Fruit fly (Drosophila melanogaster) whole organism, embryonic: ENCODE measurements around the gene CG31275.

Source experiments
- Ada2b ChIP-seq: fragments of 200-800 bp; sonication (Bioruptor generic); IDR thresholded peaks from 2 replicates; pipeline ENCODE4 v1.3.6; 2022; ENCODE audit warnings: missing biosample characterization, missing genetic modification characterization
- Atf-2 ChIP-seq: fragments of 200-800 bp; sonication (Bioruptor generic); optimal IDR thresholded peaks from 2 replicates; lab custom pipeline; 2016; ENCODE audit warnings: missing biosample characterization, missing genetic modification characterization
- Awh ChIP-seq: fragments of 200-800 bp; sonication (Bioruptor generic); IDR thresholded peaks from 2 replicates; pipeline ENCODE4, ENCODE4 v1.3.6; 2022; ENCODE audit warnings: missing biosample characterization, missing genetic modification characterization
- Bteb2 ChIP-seq: fragments of 200-800 bp; sonication (Bioruptor generic); optimal IDR thresholded peaks from 2 replicates; lab custom pipeline; 2016; ENCODE audit warnings: missing biosample characterization, missing genetic modification characterization
- CG10979 ChIP-seq: fragments of 200-800 bp; sonication (Bioruptor generic); optimal IDR thresholded peaks from 2 replicates; lab custom pipeline; 2018; ENCODE audit warnings: missing biosample characterization, mild to moderate bottlenecking, missing genetic modification characterization, moderate library complexity
- CG11723 ChIP-seq: fragments of 200-800 bp; sonication (Bioruptor generic); optimal IDR thresholded peaks from 2 replicates; lab custom pipeline; 2017; ENCODE audit warnings: missing biosample characterization, mild to moderate bottlenecking, missing genetic modification characterization
- CG12236 ChIP-seq: fragments of 200-800 bp; sonication (Bioruptor generic); optimal IDR thresholded peaks from 2 replicates; lab custom pipeline; 2016; ENCODE audit warnings: missing biosample characterization, missing genetic modification characterization
- CG12299 ChIP-seq: fragments of 200-800 bp; sonication (Bioruptor generic); optimal IDR thresholded peaks from 2 replicates; lab custom pipeline; 2018; ENCODE audit warnings: missing biosample characterization, mild to moderate bottlenecking, missing genetic modification characterization
- CG12942 ChIP-seq: fragments of 200-800 bp; sonication (Bioruptor generic); optimal IDR thresholded peaks from 3 replicates; lab custom pipeline; 2016; ENCODE audit warnings: missing biosample characterization, missing genetic modification characterization
- CG13624 ChIP-seq: fragments of 200-800 bp; sonication (Bioruptor generic); optimal IDR thresholded peaks from 2 replicates; lab custom pipeline; 2016; ENCODE audit warnings: missing biosample characterization, missing genetic modification characterization
- CG1602 ChIP-seq: fragments of 200-800 bp; sonication (Bioruptor generic); optimal IDR thresholded peaks from 3 replicates; lab custom pipeline; 2016; ENCODE audit warnings: missing biosample characterization, missing genetic modification characterization
- CG2712 ChIP-seq: fragments of 200-800 bp; optimal IDR thresholded peaks from 3 replicates; lab custom pipeline; 2019; ENCODE audit warnings: missing biosample characterization, mild to moderate bottlenecking, missing genetic modification characterization, moderate library complexity
- CG30020 ChIP-seq: fragments of 200-800 bp; optimal IDR thresholded peaks from 2 replicates; lab custom pipeline; 2019; ENCODE audit warnings: missing biosample characterization, mild to moderate bottlenecking, missing genetic modification characterization, moderate library complexity
- CG31224 ChIP-seq: fragments of 200-800 bp; sonication (Bioruptor generic); IDR thresholded peaks from 2 replicates; pipeline ENCODE4 v1.3.6; 2022; ENCODE audit warnings: missing biosample characterization, missing genetic modification characterization
- CG4328 ChIP-seq: fragments of 200-800 bp; sonication (Bioruptor generic); optimal IDR thresholded peaks from 3 replicates; lab custom pipeline; 2017; ENCODE audit warnings: missing biosample characterization, missing genetic modification reagents, missing genetic modification characterization
- CG4617 ChIP-seq: fragments of 200-800 bp; sonication (Bioruptor generic); optimal IDR thresholded peaks from 3 replicates; lab custom pipeline; 2016; ENCODE audit warnings: missing biosample characterization, missing genetic modification characterization, borderline replicate concordance
- CG6254 ChIP-seq: fragments of 200-800 bp; sonication (Bioruptor generic); optimal IDR thresholded peaks from 3 replicates; lab custom pipeline; 2017; ENCODE audit warnings: mild to moderate bottlenecking, missing biosample characterization, missing genetic modification reagents, missing genetic modification characterization
- CG7271 ChIP-seq: fragments of 200-800 bp; sonication (Bioruptor generic); optimal IDR thresholded peaks from 2 replicates; lab custom pipeline; 2018; ENCODE audit warnings: missing biosample characterization, mild to moderate bottlenecking, missing genetic modification characterization, moderate library complexity
- CG8924 ChIP-seq: fragments of 200-800 bp; optimal IDR thresholded peaks from 3 replicates; lab custom pipeline; 2019; ENCODE audit warnings: missing biosample characterization, mild to moderate bottlenecking, missing genetic modification characterization, moderate library complexity
- Doc2 ChIP-seq: fragments of 200-800 bp; sonication (Bioruptor generic); IDR thresholded peaks from 2 replicates; pipeline ENCODE4 v1.3.6; 2022; ENCODE audit warnings: missing biosample characterization, missing genetic modification characterization
- Eip74EF ChIP-seq, 2 experiments: fragments of 200-800 bp in 1 of 2; fragments of >200 bp in 1 of 2; sonication (Bioruptor generic) in 1 of 2; optimal IDR thresholded peaks; 2 replicates each; lab custom pipeline; 2017 to 2019; ENCODE audit warnings: missing biosample characterization in 2 of 2, missing genetic modification characterization in 2 of 2, mild to moderate bottlenecking in 1 of 2, moderate library complexity in 1 of 2
- Ets65A ChIP-seq: fragments of 200-800 bp; sonication (Bioruptor generic); peaks from one replicate; lab custom pipeline; 2016; ENCODE audit warnings: missing biosample characterization, missing genetic modification characterization
- Fer3 ChIP-seq: fragments of 200-800 bp; sonication (Bioruptor generic); optimal IDR thresholded peaks from 2 replicates; lab custom pipeline; 2018; ENCODE audit warnings: missing biosample characterization, mild to moderate bottlenecking, missing genetic modification characterization, moderate library complexity
- H15 ChIP-seq: fragments of 200-800 bp; sonication (Bioruptor generic); IDR thresholded peaks from 3 replicates; pipeline ENCODE4 v1.3.6; 2022; ENCODE audit warnings: missing biosample characterization, missing genetic modification characterization
- Hey ChIP-seq: fragments of 200-800 bp; sonication (Bioruptor generic); optimal IDR thresholded peaks from 3 replicates; lab custom pipeline; 2018; ENCODE audit warnings: missing biosample characterization, mild to moderate bottlenecking, missing genetic modification characterization
- HmgZ ChIP-seq: fragments of 200-800 bp; sonication (Bioruptor generic); optimal IDR thresholded peaks from 2 replicates; lab custom pipeline; 2018; ENCODE audit warnings: missing biosample characterization, mild to moderate bottlenecking, missing genetic modification characterization
- NK7.1 ChIP-seq: fragments of 200-800 bp; sonication (Bioruptor generic); optimal IDR thresholded peaks from 3 replicates; lab custom pipeline; 2016; ENCODE audit warnings: missing biosample characterization, missing genetic modification characterization
- TFAM ChIP-seq: fragments of 200-800 bp; sonication (Bioruptor generic); optimal IDR thresholded peaks from 2 replicates; lab custom pipeline; 2017; ENCODE audit warnings: missing biosample characterization, missing genetic modification characterization, inconsistent platforms
- Tbp ChIP-seq: fragments of >200 bp; optimal IDR thresholded peaks from 2 replicates; lab custom pipeline; 2018; ENCODE audit warnings: missing biosample characterization, missing genetic modification characterization
- croc ChIP-seq: fragments of 200-800 bp; sonication (Bioruptor generic); conservative IDR thresholded peaks from 3 replicates; pipeline ENCODE4 v1.3.6; 2022; ENCODE audit warnings: missing biosample characterization, missing genetic modification characterization
- crp ChIP-seq, 2 experiments: fragments of 200-800 bp; sonication (Bioruptor generic); optimal IDR thresholded peaks; 2 replicates in 1 of 2; 3 replicates in 1 of 2; lab custom pipeline; 2017; ENCODE audit warnings: missing biosample characterization in 2 of 2, missing genetic modification characterization in 2 of 2, mild to moderate bottlenecking in 1 of 2, moderate library complexity in 1 of 2
- dan ChIP-seq: fragments of 200-800 bp; sonication (Bioruptor generic); IDR thresholded peaks from 2 replicates; pipeline ENCODE4 v1.3.6; 2022; ENCODE audit warnings: missing biosample characterization, missing genetic modification characterization
- dpn ChIP-seq, 2 experiments: fragments of 200-800 bp; sonication (Bioruptor generic); optimal IDR thresholded peaks; 3 replicates each; lab custom pipeline; 2016; ENCODE audit warnings: missing biosample characterization in 2 of 2, missing genetic modification characterization in 2 of 2
- fd96Cb ChIP-seq: fragments of 200-800 bp; sonication (Bioruptor generic); optimal IDR thresholded peaks from 2 replicates; lab custom pipeline; 2018; ENCODE audit warnings: missing biosample characterization, mild to moderate bottlenecking, missing genetic modification characterization, moderate library complexity
- gem ChIP-seq: fragments of 200-800 bp; sonication (Bioruptor generic); optimal IDR thresholded peaks from 2 replicates; lab custom pipeline; 2019; ENCODE audit warnings: missing biosample characterization, mild to moderate bottlenecking, missing genetic modification characterization, moderate library complexity
- gro ChIP-seq: fragments of 200-800 bp; sonication (Bioruptor generic); optimal IDR thresholded peaks from 2 replicates; lab custom pipeline; 2016; ENCODE audit warnings: missing biosample characterization, missing genetic modification characterization
- hkb ChIP-seq, 2 experiments: fragments of 200-800 bp in 1 of 2; fragments of >200 bp in 1 of 2; sonication (Bioruptor generic) in 1 of 2; IDR thresholded peaks in 1 of 2; optimal IDR thresholded peaks in 1 of 2; 2 replicates each; pipeline versions ENCODE4 v1.3.6 to Lab custom; 2017 to 2022; ENCODE audit warnings: missing biosample characterization in 1 of 2, missing genetic modification characterization in 1 of 2
- jing ChIP-seq: fragments of 200-800 bp; sonication (Bioruptor generic); optimal IDR thresholded peaks from 2 replicates; lab custom pipeline; 2018; ENCODE audit warnings: missing biosample characterization, mild to moderate bottlenecking, missing genetic modification characterization
- lilli ChIP-seq: fragments of 200-800 bp; sonication (Bioruptor generic); optimal IDR thresholded peaks from 3 replicates; lab custom pipeline; 2016; ENCODE audit warnings: missing biosample characterization, missing genetic modification characterization
- nerfin-1 ChIP-seq: fragments of 200-800 bp; sonication (Bioruptor generic); optimal IDR thresholded peaks from 3 replicates; lab custom pipeline; 2019; ENCODE audit warnings: missing biosample characterization, mild to moderate bottlenecking, missing genetic modification characterization, moderate library complexity
- sc ChIP-seq, 3 experiments: fragments of >200 bp in 2 of 3; fragments of 200-800 bp in 1 of 3; sonication (Bioruptor generic) in 1 of 3; optimal IDR thresholded peaks; 2 replicates in 2 of 3; 3 replicates in 1 of 3; lab custom pipeline; 2017; ENCODE audit warnings: mild to moderate bottlenecking in 1 of 3, missing biosample characterization in 1 of 3, missing genetic modification characterization in 1 of 3, missing genetic modification reagents in 1 of 3
- scrt ChIP-seq: fragments of 200-800 bp; sonication (Bioruptor generic); optimal IDR thresholded peaks from 2 replicates; lab custom pipeline; 2018; ENCODE audit warnings: missing biosample characterization, mild to moderate bottlenecking, missing genetic modification characterization, moderate library complexity
- sens ChIP-seq: fragments of 200-800 bp; sonication (Bioruptor generic); peaks from one replicate; lab custom pipeline; 2016; ENCODE audit warnings: missing biosample characterization, missing genetic modification characterization
- shn ChIP-seq: fragments of 200-800 bp; sonication (Bioruptor generic); optimal IDR thresholded peaks from 3 replicates; lab custom pipeline; 2016; ENCODE audit warnings: missing biosample characterization, missing genetic modification characterization
- sna ChIP-seq: fragments of 200-800 bp; sonication (Bioruptor generic); IDR thresholded peaks from 2 replicates; pipeline ENCODE4 v1.3.6; 2022; ENCODE audit warnings: missing biosample characterization, missing genetic modification characterization; ENCODE audit not compliant: partially characterized antibody
- trem ChIP-seq: fragments of 200-800 bp; optimal IDR thresholded peaks from 3 replicates; lab custom pipeline; 2019; ENCODE audit warnings: missing biosample characterization, mild to moderate bottlenecking, missing genetic modification characterization, moderate library complexity
- wdn ChIP-seq: fragments of 200-800 bp; sonication (Bioruptor generic); IDR thresholded peaks from 2 replicates; pipeline ENCODE4 v1.3.6; 2022; ENCODE audit warnings: missing biosample characterization, missing genetic modification characterization
- z ChIP-seq: fragments of 200-800 bp; sonication (Bioruptor generic); IDR thresholded peaks from 3 replicates; pipeline ENCODE4 v1.3.6; 2022; ENCODE audit warnings: missing biosample characterization, missing genetic modification characterization
- zf30C ChIP-seq: fragments of 200-800 bp; sonication (Bioruptor generic); optimal IDR thresholded peaks from 3 replicates; lab custom pipeline; 2018; ENCODE audit warnings: missing biosample characterization, mild to moderate bottlenecking, missing genetic modification characterization

The CG31275 gene

dm6 chr3R:16748558-16749172 is 2.5 kb downstream of the CG31275 start (continued):
- TF ChIP-seq crp (GFP tag; optimal IDR thresholded peaks at IDR 0.05; lab: Kevin White, UChicago) (no peak), CG31224 (no peak), Ada2b (GFP tag; lab: Robert Waterston, UW) (no peak), Awh (GFP tag; lab: Robert Waterston, UW) (0 out of 2 replicates have a peak, but pooled peaks have one; percentile 10), CG4617 (GFP tag; lab: Kevin White, UChicago) (peak; percentile 24), fd96Cb (tag; lab: Kevin White, UChicago) (peak; percentile 27), hkb (optimal IDR thresholded peaks at IDR 0.05; lab: Kevin White, UChicago) (peak; percentile 3), hkb (GFP tag; IDR thresholded peaks at IDR 0.05; lab: Robert Waterston, UW) (no peak), dpn (GFP tag; optimal IDR thresholded peaks at IDR 0.05; lab: Kevin White, UChicago) (peak; percentile 54 to 57), CG12942 (no peak), CG4328 (GFP tag; lab: Kevin White, UChicago) (no peak), zf30C (no peak), HmgZ (tag; lab: Kevin White, UChicago) (no peak), TFAM (GFP tag; lab: Kevin White, UChicago) (no peak), trem (peak; percentile 2), Bteb2 (GFP tag; lab: Kevin White, UChicago) (no peak), H15 (GFP tag; lab: Robert Waterston, UW) (no peak), NK7.1 (GFP tag; lab: Kevin White, UChicago) (no peak), gem (tag; lab: Kevin White, UChicago) (peak; percentile 42), jing (GFP tag; lab: Kevin White, UChicago) (no peak), CG7271 (peak; percentile 12), Tbp (GFP tag; lab: Kevin White, UChicago) (peak; percentile 1), CG1602 (GFP tag; lab: Kevin White, UChicago) (peak; percentile 37), nerfin-1 (tag; lab: Kevin White, UChicago) (peak; percentile 5), CG30020 (tag; lab: Kevin White, UChicago) (no peak), Fer3 (no peak), CG2712 (tag; lab: Kevin White, UChicago) (peak; percentile 56), CG12236 (GFP tag; lab: Kevin White, UChicago) (no peak), gro (GFP tag; lab: Kevin White, UChicago) (no peak), Atf-2 (GFP tag; lab: Kevin White, UChicago) (no peak), CG11723 (GFP tag; lab: Kevin White, UChicago) (no peak), CG10979 (tag; lab: Kevin White, UChicago) (peak; percentile 19), sc (optimal IDR thresholded peaks at IDR 0.05; lab: Kevin White, UChicago) (no peak), sc (GFP tag; optimal IDR thresholded peaks at IDR 0.05; lab: Kevin White, UChicago) (no peak), sna (GFP tag; lab: Robert Waterston, UW) (no peak), Ets65A (GFP tag; lab: Kevin White, UChicago) (peak; percentile 95), CG6254 (no peak), Eip74EF (GFP tag; optimal IDR thresholded peaks at IDR 0.05; lab: Kevin White, UChicago) (no peak), CG12299 (tag; lab: Kevin White, UChicago) (no peak), shn (GFP tag; lab: Kevin White, UChicago) (peak; percentile 24), scrt (GFP tag; lab: Kevin White, UChicago) (no peak), z (GFP tag; lab: Robert Waterston, UW) (peak; percentile 95), sens (GFP tag; lab: Kevin White, UChicago) (peak; percentile 90), CG8924 (no peak), dan (no peak), CG13624 (GFP tag; lab: Kevin White, UChicago) (peak; percentile 13), lilli (peak; percentile 61), croc (GFP tag; lab: Robert Waterston, UW) (no peak), wdn (GFP tag; lab: Robert Waterston, UW) (no peak), Hey (tag; lab: Kevin White, UChicago) (no peak), Doc2 (no peak)
